Fruit fly (Drosophila melanogaster): ENCODE data around the gene CG44000.

CG44000 gene

dm6 chr2L:4998260-4998560, 44.9 kb upstream of the CG44000 start:
- TF ChIP-seq CG17806 (tag; optimal IDR thresholded peaks at IDR 0.05) (no peak), CG15710 (tag; optimal IDR thresholded peaks at IDR 0.05) (no peak), CG32121 (GFP tag; IDR thresholded peaks at IDR 0.05) (no peak), rn (GFP tag; IDR thresholded peaks at IDR 0.05) (no peak)

dm6 chr2L:4998571-4999191, 44.4 kb upstream of the CG44000 start:
- TF ChIP-seq CG17806 (tag; optimal IDR thresholded peaks at IDR 0.05) (no peak), rn (GFP tag; IDR thresholded peaks at IDR 0.05) (no peak), CG12605 (GFP tag; IDR thresholded peaks at IDR 0.05) (no peak), EcR (GFP tag; optimal IDR thresholded peaks at IDR 0.05) (no peak), Ets98B (GFP tag; IDR thresholded peaks at IDR 0.05) (no peak), gl (tag; optimal IDR thresholded peaks at IDR 0.05) (no peak), CG9948 (tag; optimal IDR thresholded peaks at IDR 0.05) (no peak), CG15710 (tag; optimal IDR thresholded peaks at IDR 0.05) (no peak), CG4496 (GFP tag; IDR thresholded peaks at IDR 0.05) (no peak), CG8159 (tag; optimal IDR thresholded peaks at IDR 0.05) (no peak), CG32121 (GFP tag; IDR thresholded peaks at IDR 0.05) (no peak), CG10348 (GFP tag; IDR thresholded peaks at IDR 0.05) (no peak), Pif1B (GFP tag; optimal IDR thresholded peaks at IDR 0.05) (no peak), Pif1A (GFP tag; optimal IDR thresholded peaks at IDR 0.05) (no peak), CG34367 (tag; optimal IDR thresholded peaks at IDR 0.05) (no peak), fd96Ca (GFP tag; IDR thresholded peaks at IDR 0.05) (no peak), CG8301 (tag; optimal IDR thresholded peaks at IDR 0.05) (no peak), CG13204 (GFP tag; optimal IDR thresholded peaks at IDR 0.05) (no peak), Snoo (tag; optimal IDR thresholded peaks at IDR 0.05) (no peak), D1 (tag; optimal IDR thresholded peaks at IDR 0.05) (no peak)

dm6 chr2L:4999389-5000032, 43.6 kb upstream of the CG44000 start:
- TF ChIP-seq Pif1A (GFP tag; optimal IDR thresholded peaks at IDR 0.05) (peak; percentile 68), Pif1B (GFP tag; optimal IDR thresholded peaks at IDR 0.05) (peak; percentile 65), CG13204 (GFP tag; optimal IDR thresholded peaks at IDR 0.05) (no peak), CG12605 (GFP tag; IDR thresholded peaks at IDR 0.05) (peak; percentile 60), CG10348 (GFP tag; IDR thresholded peaks at IDR 0.05) (peak; percentile 36; the same call in 1 of the 2 replicates), CG8159 (tag; optimal IDR thresholded peaks at IDR 0.05) (peak; percentile 62), CG9948 (tag; optimal IDR thresholded peaks at IDR 0.05) (peak; percentile 53), CG17806 (tag; optimal IDR thresholded peaks at IDR 0.05) (peak; percentile 48), Snoo (tag; optimal IDR thresholded peaks at IDR 0.05) (peak; percentile 37), fd96Ca (GFP tag; IDR thresholded peaks at IDR 0.05) (peak; percentile 92), CG32121 (GFP tag; IDR thresholded peaks at IDR 0.05) (peak; percentile 87), CG34367 (tag; optimal IDR thresholded peaks at IDR 0.05) (peak; percentile 54), EcR (GFP tag; optimal IDR thresholded peaks at IDR 0.05) (peak; percentile 80), CG4496 (GFP tag; IDR thresholded peaks at IDR 0.05) (peak; percentile 87), CG15710 (tag; optimal IDR thresholded peaks at IDR 0.05) (peak; percentile 52), CG14655 (GFP tag; optimal IDR thresholded peaks at IDR 0.05) (peak; percentile 84), gl (tag; optimal IDR thresholded peaks at IDR 0.05) (no peak), CG8301 (tag; optimal IDR thresholded peaks at IDR 0.05) (peak; percentile 78), Ets98B (GFP tag; IDR thresholded peaks at IDR 0.05) (peak; percentile 90), D1 (tag; optimal IDR thresholded peaks at IDR 0.05) (no peak), rn (GFP tag; IDR thresholded peaks at IDR 0.05) (peak; percentile 83)

- TF ChIP-seq CG34367 (tag; optimal IDR thresholded peaks at IDR 0.05) (peak; percentile 85), gl (tag; optimal IDR thresholded peaks at IDR 0.05) (peak; percentile 66), rn (GFP tag; IDR thresholded peaks at IDR 0.05) (0 out of 2 replicates have a peak, but pooled peaks have one; percentile 7), D1 (tag; optimal IDR thresholded peaks at IDR 0.05) (peak; percentile 85), Ets98B (GFP tag; IDR thresholded peaks at IDR 0.05) (peak; percentile 66), CG9948 (tag; optimal IDR thresholded peaks at IDR 0.05) (peak; percentile 87), CG8159 (tag; optimal IDR thresholded peaks at IDR 0.05) (peak; percentile 91), Snoo (tag; optimal IDR thresholded peaks at IDR 0.05) (peak; percentile 73), CG32121 (GFP tag; IDR thresholded peaks at IDR 0.05) (peak; percentile 32), Pif1B (GFP tag; optimal IDR thresholded peaks at IDR 0.05) (peak; percentile 85), CG12605 (GFP tag; IDR thresholded peaks at IDR 0.05) (peak; percentile 59; the same call in 1 of the 2 replicates), CG8301 (tag; optimal IDR thresholded peaks at IDR 0.05) (peak; percentile 70), CG10348 (GFP tag; IDR thresholded peaks at IDR 0.05) (no peak), CG15710 (tag; optimal IDR thresholded peaks at IDR 0.05) (peak; percentile 93), fd96Ca (GFP tag; IDR thresholded peaks at IDR 0.05) (peak; percentile 69), CG13204 (GFP tag; optimal IDR thresholded peaks at IDR 0.05) (peak; percentile 83), Pif1A (GFP tag; optimal IDR thresholded peaks at IDR 0.05) (peak; percentile 87), CG4496 (GFP tag; IDR thresholded peaks at IDR 0.05) (peak; percentile 63), CG14655 (GFP tag; optimal IDR thresholded peaks at IDR 0.05) (peak; percentile 84), CG17806 (tag; optimal IDR thresholded peaks at IDR 0.05) (peak; percentile 83), EcR (GFP tag; optimal IDR thresholded peaks at IDR 0.05) (peak; percentile 47)
Measured at dm6 chr2L:5000287-5000871, 42.7 kb upstream of the CG44000 start.

dm6 chr2L:5000919-5001581, 42.0 kb upstream of the CG44000 start:
- TF ChIP-seq CG32121 (GFP tag; IDR thresholded peaks at IDR 0.05) = peak; percentile 33; the same call in 1 of the 2 replicates
- peak; percentile 42 for TF ChIP-seq CG10348 (GFP tag; IDR thresholded peaks at IDR 0.05)
- TF ChIP-seq fd96Ca (GFP tag; IDR thresholded peaks at IDR 0.05) = peak; percentile 60; the same call in 2 of the 3 replicates
- TF ChIP-seq CG17806 (tag; optimal IDR thresholded peaks at IDR 0.05) = no peak
- TF ChIP-seq CG8301 (tag; optimal IDR thresholded peaks at IDR 0.05) = no peak
- TF ChIP-seq D1 (tag; optimal IDR thresholded peaks at IDR 0.05) = no peak
- TF ChIP-seq rn (GFP tag; IDR thresholded peaks at IDR 0.05) = peak; percentile 41; the same call in 1 of the 2 replicates
- peak; percentile 59 for TF ChIP-seq Ets98B (GFP tag; IDR thresholded peaks at IDR 0.05)
- peak; percentile 70 for TF ChIP-seq CG4496 (GFP tag; IDR thresholded peaks at IDR 0.05)
- no peak for TF ChIP-seq CG8159 (tag; optimal IDR thresholded peaks at IDR 0.05)

Measured in whole organism, pupa.